Fruit fly (Drosophila melanogaster): ENCODE data around the gene CG7778.

Gene CG7778

DNA sequence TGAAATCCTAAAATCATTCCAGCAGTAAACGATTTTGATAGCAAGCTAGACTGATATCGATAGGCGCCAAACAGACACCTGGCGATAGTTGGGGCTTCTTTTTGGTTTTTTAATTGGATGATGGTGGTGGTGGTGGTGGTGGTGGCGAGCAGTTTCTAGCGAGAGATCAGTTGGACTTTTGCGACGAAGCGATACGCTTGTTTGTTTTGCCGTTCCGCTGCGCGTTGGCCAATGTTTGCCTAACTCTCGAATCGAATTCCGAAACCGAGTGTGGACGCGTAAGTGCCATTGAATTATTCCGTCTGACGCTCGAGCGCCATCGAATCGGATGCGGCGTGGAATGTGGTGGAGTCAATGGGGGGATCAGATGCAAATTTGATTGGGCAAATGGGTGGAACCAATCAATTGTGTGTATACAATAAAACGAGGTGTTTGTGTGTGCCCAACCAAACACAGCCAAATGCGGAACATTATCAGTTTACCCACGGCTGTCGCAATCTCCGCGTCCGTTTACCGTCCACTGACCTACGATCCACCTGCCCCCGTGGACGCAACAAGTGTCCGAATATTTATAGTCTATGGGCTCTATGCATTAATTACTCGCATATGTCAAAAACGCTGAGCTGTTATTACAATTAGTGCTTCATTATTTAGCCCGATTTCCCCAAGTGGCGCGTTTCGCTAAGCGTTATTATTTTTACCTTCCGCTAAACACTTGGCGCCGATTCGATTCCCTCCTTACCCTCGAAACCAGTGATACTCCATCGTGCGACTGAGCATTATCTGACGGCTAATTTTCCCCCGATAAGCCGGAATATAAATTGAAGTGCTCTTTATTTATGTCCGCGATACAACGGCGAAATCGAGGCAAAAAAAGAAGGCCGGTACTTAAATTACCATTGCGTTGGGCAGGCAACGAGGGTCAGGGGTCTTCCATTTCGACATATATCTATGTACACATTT is 24.2 kb downstream of the CG7778 start, which contains the start of gene CG17292 (continued):
- TF ChIP-seq CoRest (tag; optimal IDR thresholded peaks at IDR 0.05), result peak; percentile 16
- peak; percentile 69 for TF ChIP-seq slbo (GFP tag; IDR thresholded peaks at IDR 0.05)
- peak; percentile 14 for TF ChIP-seq CG14710 (tag; optimal IDR thresholded peaks at IDR 0.05)
- peak; percentile 76; the same call in 2 of the 3 replicates for TF ChIP-seq so (GFP tag; IDR thresholded peaks at IDR 0.05)
- peak; percentile 54 for TF ChIP-seq CG13296 (GFP tag; optimal IDR thresholded peaks at IDR 0.05)
- no peak for TF ChIP-seq jumu (GFP tag; optimal IDR thresholded peaks at IDR 0.05)
- TF ChIP-seq dimm (GFP tag; IDR thresholded peaks at IDR 0.05), result no peak
- peak; percentile 25 for TF ChIP-seq kni (GFP tag; optimal IDR thresholded peaks at IDR 0.05)
- peak; percentile 53 for TF ChIP-seq gfzf (GFP tag; optimal IDR thresholded peaks at IDR 0.05)
- TF ChIP-seq CG31365 (tag; optimal IDR thresholded peaks at IDR 0.05), result peak; percentile 24
- TF ChIP-seq CG7745 (tag; optimal IDR thresholded peaks at IDR 0.05), result no peak
- TF ChIP-seq HmgD (GFP tag; optimal IDR thresholded peaks at IDR 0.05), result peak; percentile 16
- TF ChIP-seq CG17612 (GFP tag; IDR thresholded peaks at IDR 0.05), result no peak
- TF ChIP-seq grau (tag; optimal IDR thresholded peaks at IDR 0.05), result peak; percentile 39
- peak; percentile 88 for TF ChIP-seq CG34224 (GFP tag; IDR thresholded peaks at IDR 0.05; ENCODE audit: partially characterized antibody)
- 0 out of 2 replicates have a peak, but pooled peaks have one; percentile 9 for TF ChIP-seq dati (GFP tag; IDR thresholded peaks at IDR 0.05)
- TF ChIP-seq sens (GFP tag), result peak; percentile 32
- no peak for TF ChIP-seq CG3065 (GFP tag; optimal IDR thresholded peaks at IDR 0.05)
- peak; percentile 60; the same call in 1 of the 2 replicates for TF ChIP-seq chm (GFP tag; IDR thresholded peaks at IDR 0.05)
- no peak for TF ChIP-seq pb (GFP tag; optimal IDR thresholded peaks at IDR 0.05)
- peak; percentile 90 for TF ChIP-seq CG6791 (GFP tag; IDR thresholded peaks at IDR 0.05; ENCODE audit: partially characterized antibody)
- TF ChIP-seq Asciz (GFP tag; optimal IDR thresholded peaks at IDR 0.05), result peak; percentile 23
- TF ChIP-seq CG10274 (GFP tag; optimal IDR thresholded peaks at IDR 0.05), result peak; percentile 13
- TF ChIP-seq CG11695 (GFP tag; IDR thresholded peaks at IDR 0.05), result peak; percentile 48; the same call in 1 of the 3 replicates
- TF ChIP-seq zen2 (GFP tag; IDR thresholded peaks at IDR 0.05; ENCODE audit: partially characterized antibody), result peak; percentile 82
- TF ChIP-seq CG11560 (tag; IDR thresholded peaks at IDR 0.05), result no peak
- TF ChIP-seq CG12659 (GFP tag; optimal IDR thresholded peaks at IDR 0.05), result peak; percentile 85
- peak; percentile 58 for TF ChIP-seq HHEX (GFP tag; optimal IDR thresholded peaks at IDR 0.05)
- 0 out of 2 replicates have a peak, but pooled peaks have one; percentile 10 for TF ChIP-seq CG11696 (GFP tag; IDR thresholded peaks at IDR 0.05)
- peak; percentile 92 for TF ChIP-seq vvl (GFP tag; IDR thresholded peaks at IDR 0.05)
- TF ChIP-seq CG4730 (GFP tag; IDR thresholded peaks at IDR 0.05), result no peak
- no peak for TF ChIP-seq Atf-2 (GFP tag; optimal IDR thresholded peaks at IDR 0.05)
- TF ChIP-seq sim (GFP tag; IDR thresholded peaks at IDR 0.05), result no peak
- TF ChIP-seq z (GFP tag; IDR thresholded peaks at IDR 0.05), result peak; percentile 15; the same call in 1 of the 3 replicates
- no peak for TF ChIP-seq dan (GFP tag; IDR thresholded peaks at IDR 0.05)
- TF ChIP-seq Hsf (GFP tag; optimal IDR thresholded peaks at IDR 0.05), result no peak
- peak; percentile 86 for TF ChIP-seq kah (GFP tag; optimal IDR thresholded peaks at IDR 0.05)
- peak; percentile 3 for TF ChIP-seq mam (GFP tag; optimal IDR thresholded peaks at IDR 0.05)
- TF ChIP-seq CG10366 (GFP tag; IDR thresholded peaks at IDR 0.05), result peak; percentile 43; the same call in 1 of the 2 replicates
- no peak for TF ChIP-seq nerfin-1 (tag; optimal IDR thresholded peaks at IDR 0.05)
- TF ChIP-seq crc (GFP tag; optimal IDR thresholded peaks at IDR 0.05), result no peak
- TF ChIP-seq cwo (GFP tag; optimal IDR thresholded peaks at IDR 0.05), result peak; percentile 52
- no peak for TF ChIP-seq CG3726 (GFP tag; IDR thresholded peaks at IDR 0.05)
- no peak for TF ChIP-seq D19B (GFP tag; optimal IDR thresholded peaks at IDR 0.05)
- TF ChIP-seq eve (GFP tag; optimal IDR thresholded peaks at IDR 0.05), result no peak
- TF ChIP-seq CG34422 (GFP tag; IDR thresholded peaks at IDR 0.05), result peak; percentile 77; the same call in 1 of the 3 replicates
- peak; percentile 27 for TF ChIP-seq NfI (GFP tag; optimal IDR thresholded peaks at IDR 0.05)
- TF ChIP-seq ash1 (GFP tag; optimal IDR thresholded peaks at IDR 0.05), result no peak

Measured in whole organism, embryonic.